Worm (Caenorhabditis elegans) whole organism, L4 larva: Measurements from ENCODE around the gene sdz-38.

ENCODE experiments used
- T20F7.1 ChIP-seq: fragments of 200-800 bp; sonication (Bioruptor generic); optimal IDR thresholded peaks from 2 replicates; lab custom pipeline; 2018; ENCODE audit warnings: mild to moderate bottlenecking, missing genetic modification characterization, missing compliant biosample characterization
- aly-2 ChIP-seq: sonication (generic microtip); optimal IDR thresholded peaks from 2 replicates; lab custom pipeline; 2018; ENCODE audit warnings: missing biosample characterization, missing genetic modification characterization
- ama-1 ChIP-seq: fragments of 150-350 bp; optimal IDR thresholded peaks from 2 replicates; lab custom pipeline; 2014; ENCODE audit warnings: inconsistent platforms, mixed read lengths
- arid-1 ChIP-seq: fragments of 200-800 bp; sonication (Bioruptor generic); conservative IDR thresholded peaks from 2 replicates; pipeline ENCODE4 v1.3.6; 2022; ENCODE audit warnings: missing genetic modification reagents, missing genetic modification characterization, missing compliant biosample characterization
- ceh-28 ChIP-seq: fragments of 150-350 bp; optimal IDR thresholded peaks from 2 replicates; lab custom pipeline; 2014; ENCODE audit warnings: missing biosample characterization, missing genetic modification reagents, missing genetic modification characterization
- ces-1 ChIP-seq: fragments of 150-350 bp; sonication (generic microtip); optimal IDR thresholded peaks from 4 replicates; lab custom pipeline; 2014; ENCODE audit warnings: missing biosample characterization, missing genetic modification reagents, missing genetic modification characterization
- ctbp-1 ChIP-seq: fragments of 200-800 bp; sonication (Bioruptor generic); IDR thresholded peaks from 2 replicates; pipeline ENCODE4 v1.3.6; 2022; ENCODE audit warnings: missing genetic modification reagents, missing genetic modification characterization, missing compliant biosample characterization
- daf-12 ChIP-seq: fragments of 150-350 bp; optimal IDR thresholded peaks from 2 replicates; lab custom pipeline; 2014; ENCODE audit warnings: missing biosample characterization, missing genetic modification reagents, missing genetic modification characterization
- daf-16 ChIP-seq, 3 experiments: sonication (generic microtip); optimal IDR thresholded peaks; 2 replicates each; lab custom pipeline; 2016 to 2017; ENCODE audit warnings: missing genetic modification characterization in 3 of 3, missing genetic modification reagents in 3 of 3, mild to moderate bottlenecking in 2 of 3, missing compliant biosample characterization in 2 of 3, missing biosample characterization in 1 of 3, moderate library complexity in 1 of 3
- daf-8 ChIP-seq: fragments of 200-800 bp; sonication (Bioruptor generic); IDR thresholded peaks from 2 replicates; pipeline ENCODE4 v1.3.6; 2022; ENCODE audit warnings: missing genetic modification characterization, missing compliant biosample characterization
- dmd-6 ChIP-seq: fragments of 200-800 bp; sonication (Bioruptor generic); IDR thresholded peaks from 2 replicates; pipeline ENCODE4 v1.3.6; 2022; ENCODE audit warnings: missing genetic modification reagents, missing genetic modification characterization, missing compliant biosample characterization
- dmd-8 ChIP-seq: fragments of 200-800 bp; sonication (Bioruptor generic); IDR thresholded peaks from 2 replicates; pipeline ENCODE4 v1.3.6; 2022; ENCODE audit warnings: missing genetic modification characterization, missing compliant biosample characterization
- dpl-1 ChIP-seq: fragments of 150-350 bp; optimal IDR thresholded peaks from 2 replicates; lab custom pipeline; 2014; ENCODE audit warnings: missing biosample characterization, missing genetic modification reagents, missing genetic modification characterization
- duxl-1 ChIP-seq: sonication (generic microtip); optimal IDR thresholded peaks from 2 replicates; lab custom pipeline; 2016; ENCODE audit warnings: mild to moderate bottlenecking, missing genetic modification characterization, moderate library complexity, missing compliant biosample characterization; ENCODE audit not compliant: poor library complexity
- dve-1 ChIP-seq: sonication (generic microtip); optimal IDR thresholded peaks from 2 replicates; lab custom pipeline; 2017; ENCODE audit warnings: antibody characterized with exemption, mild to moderate bottlenecking, missing genetic modification characterization, missing compliant biosample characterization; ENCODE audit not compliant: insufficient read depth
- egl-27 ChIP-seq: sonication (generic microtip); optimal IDR thresholded peaks from 3 replicates; lab custom pipeline; 2017; ENCODE audit warnings: missing biosample characterization, missing genetic modification reagents, missing genetic modification characterization
- fkh-10 ChIP-seq: fragments of 150-350 bp; optimal IDR thresholded peaks from 2 replicates; lab custom pipeline; 2014; ENCODE audit warnings: missing biosample characterization, missing genetic modification reagents, missing genetic modification characterization
- gei-8 ChIP-seq: fragments of 200-800 bp; sonication (Bioruptor generic); optimal IDR thresholded peaks from 2 replicates; lab custom pipeline; 2018; ENCODE audit warnings: mild to moderate bottlenecking, missing genetic modification characterization, missing compliant biosample characterization
- hif-1 ChIP-seq, 2 experiments: sonication (generic microtip); optimal IDR thresholded peaks; 2 replicates each; lab custom pipeline; 2016 to 2017; ENCODE audit warnings: missing compliant biosample characterization in 2 of 2, missing genetic modification characterization in 2 of 2, missing genetic modification reagents in 2 of 2, missing genotype in 2 of 2, mild to moderate bottlenecking in 1 of 2
- hlh-30 ChIP-seq: sonication (generic microtip); optimal IDR thresholded peaks from 2 replicates; lab custom pipeline; 2017; ENCODE audit warnings: antibody characterized with exemption, mild to moderate bottlenecking, missing genetic modification characterization, missing compliant biosample characterization; ENCODE audit not compliant: insufficient read depth
- hmg-1.1 ChIP-seq: fragments of 200-800 bp; sonication (Bioruptor generic); IDR thresholded peaks from 2 replicates; pipeline ENCODE4 v1.3.6; 2022; ENCODE audit warnings: missing genetic modification reagents, missing genetic modification characterization, missing compliant biosample characterization
- jun-1 ChIP-seq: fragments of 150-350 bp; optimal IDR thresholded peaks from 2 replicates; lab custom pipeline; 2014; ENCODE audit warnings: missing biosample characterization, missing genetic modification reagents, missing genetic modification characterization
- lin-13 ChIP-seq: fragments of 150-350 bp; optimal IDR thresholded peaks from 2 replicates; lab custom pipeline; 2014; ENCODE audit warnings: missing biosample characterization, missing genetic modification reagents, missing genetic modification characterization
- lin-38 ChIP-seq: fragments of 200-800 bp; sonication (Bioruptor generic); IDR thresholded peaks from 2 replicates; pipeline ENCODE4 v1.3.6; 2022; ENCODE audit warnings: missing genetic modification reagents, missing genetic modification characterization, missing compliant biosample characterization
- lin-39 ChIP-seq: fragments of 150-350 bp; optimal IDR thresholded peaks from 2 replicates; lab custom pipeline; 2014; ENCODE audit warnings: missing biosample characterization, missing genetic modification reagents, missing genetic modification characterization
- madf-5 ChIP-seq, 2 experiments: fragments of 200-800 bp; sonication (Bioruptor generic); IDR thresholded peaks; 2 replicates each; pipeline ENCODE4 v1.3.6; 2022; ENCODE audit warnings: missing compliant biosample characterization in 2 of 2, missing genetic modification characterization in 2 of 2
- mep-1 ChIP-seq: fragments of 150-350 bp; sonication (generic microtip); optimal IDR thresholded peaks from 3 replicates; lab custom pipeline; 2014; ENCODE audit warnings: missing biosample characterization, missing genetic modification characterization
- mes-2 ChIP-seq: sonication (generic microtip); optimal IDR thresholded peaks from 2 replicates; lab custom pipeline; 2016; ENCODE audit warnings: missing genotype, mild to moderate bottlenecking, missing genetic modification characterization, missing compliant biosample characterization; ENCODE audit not compliant: poor library complexity, severe bottlenecking
- mxl-3 ChIP-seq: fragments of 200-800 bp; sonication (Bioruptor generic); optimal IDR thresholded peaks from 2 replicates; lab custom pipeline; 2018; ENCODE audit warnings: mild to moderate bottlenecking, missing genetic modification characterization, missing compliant biosample characterization
- nhr-11 ChIP-seq: fragments of 150-350 bp; optimal IDR thresholded peaks from 2 replicates; lab custom pipeline; 2014; ENCODE audit warnings: missing biosample characterization, missing genetic modification characterization
- nhr-25 ChIP-seq: sonication (generic microtip); optimal IDR thresholded peaks from 2 replicates; lab custom pipeline; 2017; ENCODE audit warnings: missing genetic modification characterization, mild to moderate bottlenecking, missing compliant biosample characterization, antibody characterized with exemption, moderate library complexity, borderline replicate concordance; ENCODE audit not compliant: insufficient read depth
- nhr-6 ChIP-seq: fragments of 150-350 bp; optimal IDR thresholded peaks from 2 replicates; lab custom pipeline; 2014; ENCODE audit warnings: missing biosample characterization, missing genetic modification characterization
- pha-4 ChIP-seq, 2 experiments: fragments of 150-350 bp in 1 of 2; fragments of 200-800 bp in 1 of 2; sonication (Bioruptor generic) in 1 of 2; IDR thresholded peaks in 1 of 2; optimal IDR thresholded peaks in 1 of 2; 2 replicates each; pipeline versions ENCODE4 v1.3.6 to Lab custom; 2014 to 2022; ENCODE audit warnings: missing genetic modification characterization in 2 of 2, missing genetic modification reagents in 2 of 2, missing biosample characterization in 1 of 2, missing compliant biosample characterization in 1 of 2
- php-3 ChIP-seq: fragments of 200-800 bp; sonication (Bioruptor generic); IDR thresholded peaks from 2 replicates; pipeline ENCODE4 v1.3.6; 2022; ENCODE audit warnings: missing genetic modification reagents, missing genetic modification characterization, missing compliant biosample characterization
- pqm-1 ChIP-seq: sonication (generic microtip); optimal IDR thresholded peaks from 2 replicates; lab custom pipeline; 2017; ENCODE audit warnings: missing biosample characterization, missing genetic modification characterization
- rbr-2 ChIP-seq: sonication (generic microtip); optimal IDR thresholded peaks from 2 replicates; lab custom pipeline; 2016; ENCODE audit warnings: missing genotype, missing genetic modification characterization, missing compliant biosample characterization
- set-16 ChIP-seq: fragments of 200-800 bp; sonication (Bioruptor generic); IDR thresholded peaks from 2 replicates; pipeline ENCODE4 v1.3.6; 2022; ENCODE audit warnings: missing genetic modification reagents, missing genetic modification characterization, missing compliant biosample characterization
- skn-1 ChIP-seq: fragments of 150-350 bp; optimal IDR thresholded peaks from 2 replicates; lab custom pipeline; 2014; ENCODE audit warnings: missing biosample characterization, missing genetic modification characterization
- spr-1 ChIP-seq: sonication (generic microtip); optimal IDR thresholded peaks from 2 replicates; lab custom pipeline; 2016; ENCODE audit warnings: mild to moderate bottlenecking, missing genetic modification characterization, missing compliant biosample characterization
- unc-130 ChIP-seq: sonication (generic microtip); optimal IDR thresholded peaks from 2 replicates; lab custom pipeline; 2016; ENCODE audit warnings: missing genetic modification reagents, missing genetic modification characterization, missing compliant biosample characterization
- zfp-2 ChIP-seq: sonication (generic microtip); optimal IDR thresholded peaks from 2 replicates; lab custom pipeline; 2016; ENCODE audit warnings: mild to moderate bottlenecking, missing genetic modification characterization, missing compliant biosample characterization
- zfp-3 ChIP-seq: fragments of 200-800 bp; sonication (Bioruptor generic); conservative IDR thresholded peaks from 2 replicates; pipeline ENCODE4 v1.3.6; 2022; ENCODE audit warnings: missing genetic modification reagents, missing genetic modification characterization, missing compliant biosample characterization
- ztf-11 ChIP-seq: fragments of 150-350 bp; optimal IDR thresholded peaks from 2 replicates; lab custom pipeline; 2014; ENCODE audit warnings: missing biosample characterization, missing genetic modification characterization

The sdz-38 gene

DNA sequence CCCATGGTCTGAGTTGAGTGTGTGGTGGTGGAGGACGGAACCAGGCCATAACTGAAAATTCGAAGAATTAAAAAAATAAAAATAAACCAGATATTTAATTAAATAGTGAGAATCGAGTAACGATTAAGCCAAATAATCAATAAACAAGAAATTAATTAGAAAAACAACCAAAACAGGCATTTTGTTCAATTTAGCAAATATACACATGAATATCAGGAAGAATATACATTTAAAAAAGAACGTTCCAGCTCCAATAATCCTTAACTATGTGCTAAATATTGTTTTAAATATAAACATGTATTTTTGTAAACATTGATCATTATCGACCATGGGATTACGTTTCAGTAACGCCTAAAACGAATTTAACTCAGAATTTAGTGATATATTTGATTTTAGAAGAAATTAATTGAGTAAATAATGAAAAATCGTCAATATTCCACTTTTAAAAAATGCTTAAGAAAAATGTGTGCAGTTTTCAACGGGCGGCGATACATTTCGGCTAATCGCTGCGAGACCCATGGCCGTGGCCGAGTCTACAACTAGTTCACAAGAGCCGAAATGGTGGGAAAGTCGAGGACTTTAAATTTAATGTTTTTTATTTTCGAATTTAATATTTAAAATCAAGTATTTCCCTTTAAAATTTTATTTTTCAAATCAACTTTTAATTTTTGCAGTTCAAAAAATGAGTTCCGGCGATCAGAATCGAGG lies 13.5 kb downstream of the sdz-38 start, which contains the start of the genes R53.4 and psf-1 (continued):
- no peak for TF ChIP-seq gei-8 (GFP tag; lab: Kevin White, UChicago)
- TF ChIP-seq lin-39 = no peak
- TF ChIP-seq ztf-11 (tag; lab: Kevin White, UChicago) = no peak
- TF ChIP-seq skn-1 (tag; lab: Kevin White, UChicago) = no peak
- no peak for TF ChIP-seq php-3
- peak; percentile 22 for TF ChIP-seq mxl-3 (GFP tag; lab: Kevin White, UChicago)
- TF ChIP-seq daf-16 (GFP tag; optimal IDR thresholded peaks at IDR 0.05; lab: Kevin White, UChicago) = no peak
- peak; percentile 23 for TF ChIP-seq daf-16 (tag; optimal IDR thresholded peaks at IDR 0.05; lab: Kevin White, UChicago)
- TF ChIP-seq hif-1 (tag; optimal IDR thresholded peaks at IDR 0.05; lab: Kevin White, UChicago) = peak in 1 of 2 experiments; percentile 82
- TF ChIP-seq arid-1 (GFP tag; lab: Robert Waterston, UW) = 0 out of 2 replicates have a peak, but pooled peaks have one; percentile 10
- no peak for TF ChIP-seq spr-1 (tag; lab: Kevin White, UChicago)
- TF ChIP-seq egl-27 (tag; lab: Kevin White, UChicago) = no peak
- no peak for TF ChIP-seq ces-1 (GFP tag; lab: Kevin White, UChicago)
- no peak for TF ChIP-seq set-16
- TF ChIP-seq unc-130 (GFP tag; lab: Kevin White, UChicago) = peak; percentile 96
- peak; percentile 87 for TF ChIP-seq nhr-11 (tag; lab: Kevin White, UChicago)
- TF ChIP-seq daf-8 (GFP tag; lab: Robert Waterston, UW) = no peak
- TF ChIP-seq lin-13 = peak; percentile 2
- no peak for TF ChIP-seq ctbp-1 (GFP tag; lab: Robert Waterston, UW)
- TF ChIP-seq zfp-2 = no peak
- no peak for TF ChIP-seq daf-12 (tag; lab: Kevin White, UChicago)
- no peak for TF ChIP-seq zfp-3 (GFP tag; lab: Robert Waterston, UW)
- TF ChIP-seq madf-5 (GFP tag; IDR thresholded peaks at IDR 0.05; lab: Robert Waterston, UW) = no peak
- TF ChIP-seq dve-1 (tag; lab: Kevin White, UChicago) = peak; percentile 43
- TF ChIP-seq dmd-8 (GFP tag; lab: Robert Waterston, UW) = no peak
- no peak for TF ChIP-seq duxl-1 (tag; lab: Kevin White, UChicago)
- peak; percentile 85 for TF ChIP-seq dpl-1
- peak; percentile 60 for TF ChIP-seq hlh-30
- peak; percentile 61 for TF ChIP-seq hmg-1.1 (GFP tag; lab: Robert Waterston, UW)
- TF ChIP-seq mes-2 (tag; lab: Kevin White, UChicago) = peak; percentile 97
- TF ChIP-seq T20F7.1 (GFP tag; lab: Kevin White, UChicago) = peak; percentile 60
- TF ChIP-seq jun-1 (tag; lab: Kevin White, UChicago) = no peak
- TF ChIP-seq ceh-28 (tag; lab: Kevin White, UChicago) = no peak
- peak; percentile 56 for TF ChIP-seq lin-38 (GFP tag; lab: Robert Waterston, UW)
- TF ChIP-seq fkh-10 (GFP tag; lab: Kevin White, UChicago) = peak; percentile 2
- TF ChIP-seq dmd-6 (GFP tag; lab: Robert Waterston, UW) = peak; percentile 30; the same call in 1 of the 2 replicates
- peak; percentile 46 for TF ChIP-seq mep-1 (tag; lab: Kevin White, UChicago)
- peak; percentile 42 for TF ChIP-seq nhr-6
- peak; percentile 3 for TF ChIP-seq pqm-1
- TF ChIP-seq, all 104 proteins: peak for 27

DNA sequence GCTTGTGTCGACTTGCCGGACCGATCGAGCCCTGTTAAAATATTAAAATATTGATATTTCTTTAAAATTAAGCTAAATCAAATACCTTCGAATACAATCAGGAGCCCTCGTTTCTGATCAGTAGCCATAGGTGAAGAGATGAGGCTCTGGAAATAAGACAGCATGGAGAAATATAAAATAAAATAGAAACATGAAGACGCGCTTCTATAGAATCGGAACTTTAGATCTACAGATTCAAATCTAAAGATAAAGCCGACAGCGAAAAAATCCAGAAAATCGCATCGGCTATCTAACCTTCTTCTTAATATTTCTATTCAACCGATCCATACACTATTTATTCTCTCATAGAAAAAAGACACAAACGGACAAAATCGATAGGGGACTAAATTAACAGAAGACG lies 14.7 kb downstream of the sdz-38 start, which contains the start of gene dtmk-1:
TSS of gene dtmk-1 (minus strand) at position 146 of the 400 bp plus-strand sequence.
- TF ChIP-seq nhr-25 (tag; lab: Kevin White, UChicago) (peak; percentile 5), lin-38 (GFP tag; lab: Robert Waterston, UW) (peak; percentile 33; the same call in 1 of the 2 replicates), lin-13 (peak; percentile 12), ztf-11 (tag; lab: Kevin White, UChicago) (no peak), ama-1 (lab: Kevin White, UChicago) (peak; percentile 32), aly-2 (tag; lab: Kevin White, UChicago) (no peak), zfp-2 (no peak), zfp-3 (GFP tag; lab: Robert Waterston, UW) (0 out of 2 replicates have a peak, but pooled peaks have one; percentile 9), pha-4 (GFP tag; IDR thresholded peaks at IDR 0.05; lab: Robert Waterston, UW) (0 out of 2 replicates have a peak, but pooled peaks have one; percentile 10), pha-4 (tag; optimal IDR thresholded peaks at IDR 0.05; lab: Kevin White, UChicago) (no peak), rbr-2 (tag; lab: Kevin White, UChicago) (no peak)
